ENCODE assay signal across 3 worm cellular contexts in the genomic region with DNA sequence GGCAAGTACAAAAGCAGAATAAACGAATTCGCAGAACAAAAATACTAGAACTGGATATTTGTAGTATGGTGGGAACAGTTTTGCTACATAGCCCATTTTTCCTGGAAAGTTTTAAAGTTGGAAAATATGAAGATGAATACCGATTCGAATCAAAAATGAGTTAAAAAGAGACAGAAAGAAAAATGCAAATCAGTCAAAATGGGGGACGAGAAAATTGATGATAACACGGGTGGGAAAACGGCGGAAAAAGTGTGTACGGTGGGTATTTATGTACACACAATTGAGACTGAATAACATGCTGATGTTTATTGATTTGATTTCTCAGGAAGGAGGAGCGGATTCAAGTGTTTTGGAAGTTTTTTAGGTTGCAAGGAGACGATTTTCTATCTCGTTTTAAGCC.
TF ChIP-seq lines count a peak whose summit lies in the region.

TSS of gene R12C12.9 (minus strand) at position 101 of the 400 bp plus-strand sequence.

TF ChIP-seq in whole organism, L1 larva, 84 proteins besides CTCF, POLR2A, EP300 and RAD21:
- TF ChIP-seq ces-1 (GFP tag; optimal IDR thresholded peaks at IDR 0.05; lab: Kevin White, UChicago) = no peak
- peak; percentile 3 for TF ChIP-seq elt-2 (tag; optimal IDR thresholded peaks at IDR 0.05; lab: Kevin White, UChicago)

TF ChIP-seq in whole organism, L3 larva, 47 proteins besides CTCF, POLR2A, EP300 and RAD21:
- TF ChIP-seq elt-2 (tag; optimal IDR thresholded peaks at IDR 0.05; lab: Kevin White, UChicago) (peak; percentile 29), eor-1 (tag; optimal IDR thresholded peaks at IDR 0.05; lab: Kevin White, UChicago) (no peak)
TF ChIP-seq in whole organism, L3 larva: peak in this region for 1.

TF ChIP-seq in whole organism, L4 larva, 104 proteins besides CTCF, POLR2A, EP300 and RAD21:
- TF ChIP-seq snpc-1.2 (GFP tag; IDR thresholded peaks at IDR 0.05; lab: Robert Waterston, UW) (no peak), zip-11 (GFP tag; IDR thresholded peaks at IDR 0.05; lab: Robert Waterston, UW) (no peak), nhr-102 (tag; optimal IDR thresholded peaks at IDR 0.05; lab: Kevin White, UChicago) (no peak), hmg-1.1 (GFP tag; IDR thresholded peaks at IDR 0.05; lab: Robert Waterston, UW) (no peak), ceh-32 (tag; optimal IDR thresholded peaks at IDR 0.05; lab: Kevin White, UChicago; ENCODE audit: poor library complexity) (no peak), daf-16 (GFP tag; optimal IDR thresholded peaks at IDR 0.05; lab: Kevin White, UChicago) (no peak), daf-16 (tag; optimal IDR thresholded peaks at IDR 0.05; lab: Kevin White, UChicago) (peak; percentile 83), T26A8.4 (GFP tag; IDR thresholded peaks at IDR 0.05; lab: Robert Waterston, UW) (no peak), vab-7 (GFP tag; IDR thresholded peaks at IDR 0.05; lab: Robert Waterston, UW) (no peak), zip-2 (tag; optimal IDR thresholded peaks at IDR 0.05; lab: Kevin White, UChicago) (no peak), F10B5.3 (tag; optimal IDR thresholded peaks at IDR 0.05; lab: Kevin White, UChicago) (no peak), F26F4.8 (GFP tag; conservative IDR thresholded peaks at IDR 0.05; lab: Robert Waterston, UW) (no peak), pqm-1 (tag; optimal IDR thresholded peaks at IDR 0.05; lab: Kevin White, UChicago) (peak; percentile 43), gei-8 (GFP tag; optimal IDR thresholded peaks at IDR 0.05; lab: Kevin White, UChicago) (no peak)
TF ChIP-seq in whole organism, L4 larva: peak in this region for 2.

Comparison
In these comparisons a context has a peak if more than half of its experiments do, and no peak if none do; other contexts are left out.
1. Of the 29 proteins assayed by ChIP-seq in both whole organism, L4 larva and whole organism, L1 larva: peak only in whole organism, L4 larva: pqm-1; only in whole organism, L1 larva: none; in both: none; in neither: 28.